Worm (Caenorhabditis elegans) whole organism, L3 larva: ENCODE measurements around the gene Y62H9A.12.

Source experiments
- aly-2 ChIP-seq: fragments of 150-350 bp; optimal IDR thresholded peaks from 2 replicates; lab custom pipeline; 2014; ENCODE audit warnings: missing biosample characterization, missing genetic modification characterization
- ceh-82 ChIP-seq: fragments of 150-350 bp; optimal IDR thresholded peaks from 2 replicates; lab custom pipeline; 2014; ENCODE audit warnings: missing biosample characterization, missing genetic modification characterization
- fos-1 ChIP-seq: fragments of 150-350 bp; optimal IDR thresholded peaks from 2 replicates; lab custom pipeline; 2014; ENCODE audit warnings: missing biosample characterization, missing genetic modification characterization
- lin-15B ChIP-seq: fragments of 150-350 bp; optimal IDR thresholded peaks from 2 replicates; lab custom pipeline; 2014; ENCODE audit warnings: missing biosample characterization, missing genetic modification characterization
- nfya-1 ChIP-seq: sonication (generic microtip); optimal IDR thresholded peaks from 2 replicates; lab custom pipeline; 2017; ENCODE audit warnings: missing genetic modification characterization, mild to moderate bottlenecking, missing compliant biosample characterization, antibody characterized with exemption, moderate library complexity; ENCODE audit not compliant: insufficient read depth
- pqm-1 ChIP-seq: fragments of 150-350 bp; optimal IDR thresholded peaks from 2 replicates; lab custom pipeline; 2017; ENCODE audit warnings: missing biosample characterization, missing genetic modification characterization, inconsistent platforms
- snpc-4 ChIP-seq: fragments of 150-350 bp; optimal IDR thresholded peaks from 2 replicates; lab custom pipeline; 2014; ENCODE audit warnings: missing biosample characterization, missing genetic modification characterization
- ztf-11 ChIP-seq: fragments of 150-350 bp; optimal IDR thresholded peaks from 2 replicates; lab custom pipeline; 2014; ENCODE audit warnings: missing biosample characterization, missing genetic modification characterization

DNA sequence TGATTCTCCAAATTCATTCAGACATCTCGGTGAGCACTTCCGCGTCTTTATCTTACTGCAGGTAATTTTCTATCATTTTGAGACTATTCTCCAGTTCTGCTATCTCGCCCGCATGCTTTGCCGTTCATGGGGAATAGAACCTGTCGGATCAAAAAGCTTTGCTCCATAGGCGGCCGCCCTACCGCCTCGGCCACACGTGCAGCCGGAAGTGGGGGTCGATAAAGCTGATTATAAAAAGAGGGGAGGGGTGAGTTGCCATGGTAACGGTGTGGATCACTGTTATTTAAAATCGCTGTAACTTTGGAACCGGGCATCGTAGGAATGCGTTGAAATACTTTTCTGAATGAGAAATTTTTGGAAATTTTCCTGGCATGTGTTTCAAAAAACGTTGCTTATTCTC lies 43.5 kb upstream of the Y62H9A.12 start:
- TF ChIP-seq snpc-4 (tag; lab: Kevin White, UChicago): no peak
- no peak for TF ChIP-seq nfya-1 (tag; lab: Kevin White, UChicago)
- no peak for TF ChIP-seq ztf-11 (tag; lab: Kevin White, UChicago)
- TF ChIP-seq fos-1: no peak
- TF ChIP-seq pqm-1 (tag; lab: Kevin White, UChicago): no peak
- no peak for TF ChIP-seq ceh-82 (tag; lab: Kevin White, UChicago)
- no peak for TF ChIP-seq lin-15B (tag; lab: Kevin White, UChicago)
- no peak for TF ChIP-seq aly-2 (tag; lab: Kevin White, UChicago)
